Worm (Caenorhabditis elegans) whole organism, early embryonic: ENCODE results near the gene scl-24.
"Not testable (repeated sequence)": the region's sequence is repeated elsewhere in the genome, so short reads cannot be mapped to it uniquely, and the experiment has no call there.

Source experiments
- B0310.2 ChIP-seq: sonication (generic microtip); optimal IDR thresholded peaks from 2 replicates; lab custom pipeline; 2016; ENCODE audit warnings: mild to moderate bottlenecking, missing genetic modification characterization, missing compliant biosample characterization
- F13C5.2 ChIP-seq: sonication (generic microtip); optimal IDR thresholded peaks from 2 replicates; lab custom pipeline; 2017; ENCODE audit warnings: mild to moderate bottlenecking, missing genetic modification characterization, inconsistent platforms, missing compliant biosample characterization
- aly-1 ChIP-seq: sonication (generic microtip); optimal IDR thresholded peaks from 2 replicates; lab custom pipeline; 2016; ENCODE audit warnings: missing genetic modification characterization, missing compliant biosample characterization
- ama-1 ChIP-seq: fragments of 150-350 bp; optimal IDR thresholded peaks from 2 replicates; lab custom pipeline; 2014
- ceh-13 ChIP-seq: fragments of 200-800 bp; sonication (Bioruptor generic); optimal IDR thresholded peaks from 2 replicates; lab custom pipeline; 2018; ENCODE audit warnings: mild to moderate bottlenecking, missing genetic modification characterization, missing compliant biosample characterization
- ceh-36 ChIP-seq: sonication (generic microtip); optimal IDR thresholded peaks from 2 replicates; lab custom pipeline; 2016; ENCODE audit warnings: missing genetic modification characterization, inconsistent platforms, missing compliant biosample characterization
- ets-7 ChIP-seq: sonication (generic microtip); optimal IDR thresholded peaks from 2 replicates; lab custom pipeline; 2016; ENCODE audit warnings: missing genotype, missing genetic modification characterization, missing compliant biosample characterization
- flt-1 ChIP-seq: fragments of 200-800 bp; sonication (Bioruptor generic); IDR thresholded peaks from 2 replicates; pipeline ENCODE4 v1.3.6; 2022; ENCODE audit warnings: missing genetic modification characterization, missing compliant biosample characterization
- hmbx-1 ChIP-seq: sonication (generic microtip); optimal IDR thresholded peaks from 2 replicates; lab custom pipeline; 2016; ENCODE audit warnings: mild to moderate bottlenecking, missing genetic modification characterization, missing compliant biosample characterization
- hmg-4 ChIP-seq: fragments of 200-800 bp; sonication (Bioruptor generic); optimal IDR thresholded peaks from 2 replicates; lab custom pipeline; 2018; ENCODE audit warnings: mild to moderate bottlenecking, missing genetic modification characterization, missing compliant biosample characterization
- hnd-1 ChIP-seq: sonication (generic microtip); optimal IDR thresholded peaks from 2 replicates; lab custom pipeline; 2016; ENCODE audit warnings: missing genetic modification characterization, missing compliant biosample characterization
- pes-1 ChIP-seq: fragments of 200-800 bp; sonication (Bioruptor generic); IDR thresholded peaks from 2 replicates; pipeline ENCODE4 v1.3.6; 2022; ENCODE audit warnings: missing genetic modification reagents, missing genetic modification characterization, missing compliant biosample characterization
- scrt-1 ChIP-seq: fragments of 200-800 bp; sonication (Bioruptor generic); IDR thresholded peaks from 2 replicates; pipeline ENCODE4 v1.3.6; 2022; ENCODE audit warnings: missing genetic modification characterization, missing compliant biosample characterization
- sea-1 ChIP-seq: fragments of 200-800 bp; sonication (Bioruptor generic); conservative IDR thresholded peaks from 2 replicates; pipeline ENCODE4 v1.3.6; 2022; ENCODE audit warnings: missing genetic modification characterization, missing compliant biosample characterization
- tbx-11 ChIP-seq: fragments of 200-800 bp; sonication (Bioruptor generic); IDR thresholded peaks from 2 replicates; pipeline ENCODE4 v1.3.6; 2022; ENCODE audit warnings: missing genetic modification characterization, missing compliant biosample characterization
- tbx-37 ChIP-seq: fragments of 200-800 bp; sonication (Bioruptor generic); conservative IDR thresholded peaks from 2 replicates; pipeline ENCODE4 v1.3.6; 2022; ENCODE audit warnings: missing genetic modification reagents, missing genetic modification characterization, missing compliant biosample characterization
- tra-4 ChIP-seq: sonication (generic microtip); optimal IDR thresholded peaks from 2 replicates; lab custom pipeline; 2017; ENCODE audit warnings: missing genetic modification characterization, missing compliant biosample characterization

The scl-24 gene

DNA sequence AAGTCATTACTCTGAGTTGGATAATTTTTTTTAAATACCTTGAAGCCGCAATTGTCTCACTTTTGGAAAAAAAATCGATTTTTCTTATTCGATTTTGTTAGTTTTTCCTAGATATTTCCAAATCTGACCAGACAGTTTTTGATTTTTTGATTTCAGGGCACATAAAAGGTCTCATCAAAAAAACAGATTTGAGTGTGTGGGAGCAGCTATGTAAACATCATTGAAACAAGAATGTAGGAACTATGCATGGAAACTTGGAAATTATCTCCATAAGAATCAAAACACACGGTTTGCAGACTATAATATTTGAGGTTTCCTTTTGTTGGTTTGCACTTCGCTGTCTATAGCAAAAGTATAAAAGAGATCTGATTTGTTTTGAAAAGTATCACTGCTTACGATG, at the start of gene scl-24:
Gene scl-24, plus strand, starts transcription at position 301 of the 400 bp plus-strand sequence.
- TF ChIP-seq tbx-37 (GFP tag; lab: Robert Waterston, UW) (no peak), pes-1 (no peak), tra-4 (tag; lab: Kevin White, UChicago) (no peak), F13C5.2 (no peak), B0310.2 (tag; lab: Kevin White, UChicago) (no peak), flt-1 (no peak), ceh-36 (tag; lab: Kevin White, UChicago) (no peak), hmbx-1 (tag; lab: Kevin White, UChicago) (no peak), hmg-4 (GFP tag; lab: Kevin White, UChicago) (no peak), ama-1 (lab: Kevin White, UChicago) (no peak), ceh-13 (GFP tag; lab: Kevin White, UChicago) (no peak), scrt-1 (no peak), aly-1 (no peak), ets-7 (no peak), tbx-11 (GFP tag; lab: Robert Waterston, UW) (no peak), hnd-1 (no peak), sea-1 (GFP tag; lab: Robert Waterston, UW) (no peak)

DNA sequence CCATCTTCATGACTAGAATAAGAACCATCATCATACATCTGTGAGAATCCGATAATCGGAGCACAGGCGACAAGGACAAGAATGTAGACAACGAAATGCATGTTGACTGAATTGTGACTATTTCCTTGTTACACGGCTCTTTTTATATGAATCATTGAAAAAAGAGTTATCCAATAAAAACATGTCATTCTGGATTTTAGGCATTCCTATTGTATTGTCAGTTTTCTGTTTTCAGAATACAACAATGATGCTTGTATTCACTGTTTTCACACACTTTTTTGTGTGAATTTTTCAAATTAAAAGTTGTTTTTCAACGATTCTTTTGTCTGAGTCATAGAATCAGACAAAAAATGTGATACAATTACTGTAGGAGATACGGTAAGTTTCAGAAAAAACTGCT, 49.6 kb upstream of the scl-24 start, which contains the start of gene F20E11.18:
Gene F20E11.18, minus strand, starts transcription at position 101 of the 400 bp plus-strand sequence.
- TF ChIP-seq pes-1 (no peak), ets-7 (no peak), hnd-1 (no peak), hmbx-1 (tag; lab: Kevin White, UChicago) (no peak), F13C5.2 (no peak), ceh-13 (GFP tag; lab: Kevin White, UChicago) (no peak), scrt-1 (no peak), hmg-4 (GFP tag; lab: Kevin White, UChicago) (no peak)

DNA sequence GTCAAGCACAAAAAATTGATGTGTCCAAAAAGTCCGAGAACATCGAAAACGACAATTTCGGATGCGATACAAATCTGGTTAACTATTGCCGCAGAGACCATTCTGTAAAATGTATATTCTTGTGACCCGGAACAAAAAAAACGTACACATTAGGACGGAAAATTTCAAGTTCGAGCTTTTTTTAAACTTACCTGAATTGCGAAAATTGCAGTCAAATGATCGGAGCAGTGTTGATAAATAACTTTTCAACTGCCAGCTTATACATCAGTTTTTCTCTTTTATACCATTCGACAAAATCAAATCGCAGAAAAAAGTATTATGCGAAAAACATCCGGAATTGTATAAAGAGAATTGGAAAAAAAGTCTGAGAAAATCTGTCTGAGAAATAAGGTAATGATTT, 47.8 kb upstream of the scl-24 start, which contains the start of gene srsx-2:
Gene srsx-2, minus strand, starts transcription at position 101 of the 400 bp plus-strand sequence.
- TF ChIP-seq sea-1 (GFP tag; lab: Robert Waterston, UW), result no peak
- no peak for TF ChIP-seq tra-4 (tag; lab: Kevin White, UChicago)
- no peak for TF ChIP-seq hmg-4 (GFP tag; lab: Kevin White, UChicago)
- TF ChIP-seq ceh-13 (GFP tag; lab: Kevin White, UChicago), result no peak

DNA sequence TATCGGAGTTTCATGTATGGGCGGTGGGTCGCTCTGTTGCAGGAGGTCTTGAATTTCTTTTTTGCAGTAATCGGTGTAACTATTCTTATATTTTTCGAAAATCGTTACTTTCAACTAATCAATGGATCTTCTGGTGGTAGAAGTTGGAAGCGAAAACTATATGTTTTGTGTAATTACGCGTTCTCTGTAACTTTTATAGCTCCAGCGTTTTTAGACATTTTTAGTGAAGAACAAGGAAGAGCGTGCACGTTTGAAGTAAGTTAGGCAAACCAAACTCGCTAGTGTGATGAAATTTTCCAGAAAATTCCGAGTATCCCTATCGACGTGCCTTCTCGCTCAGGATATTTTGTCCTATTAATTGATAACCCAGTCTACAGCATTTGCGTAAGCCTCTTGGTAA, 46.7 kb upstream of the scl-24 start, which contains the start of gene srh-154:
Gene srh-154, plus strand, starts transcription at position 301 of the 400 bp plus-strand sequence.
- TF ChIP-seq pes-1, result no peak
- TF ChIP-seq flt-1, result no peak
- TF ChIP-seq tbx-37 (GFP tag; lab: Robert Waterston, UW), result no peak
- no peak for TF ChIP-seq ama-1 (lab: Kevin White, UChicago)

DNA sequence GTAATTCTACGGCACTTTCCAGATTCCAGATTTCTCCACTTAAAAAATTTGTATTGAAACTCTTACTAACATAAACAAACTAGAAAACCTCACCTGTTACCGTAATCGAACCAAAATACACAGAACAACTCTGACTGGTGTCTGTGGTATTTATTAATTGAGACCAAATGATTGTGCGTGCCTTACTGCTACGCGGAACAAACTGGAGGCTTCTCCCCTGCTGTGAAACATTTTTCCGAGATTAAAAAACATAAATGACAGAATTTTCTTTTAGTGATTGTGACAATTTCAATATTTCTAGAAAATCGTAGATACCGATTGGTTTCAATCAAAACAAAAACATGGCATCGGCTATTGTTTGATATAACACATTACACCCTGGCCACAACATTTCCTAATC, 36.3 kb upstream of the scl-24 start:
- TF ChIP-seq ceh-13 (GFP tag; lab: Kevin White, UChicago) (no peak), tbx-37 (GFP tag; lab: Robert Waterston, UW) (no peak)

DNA sequence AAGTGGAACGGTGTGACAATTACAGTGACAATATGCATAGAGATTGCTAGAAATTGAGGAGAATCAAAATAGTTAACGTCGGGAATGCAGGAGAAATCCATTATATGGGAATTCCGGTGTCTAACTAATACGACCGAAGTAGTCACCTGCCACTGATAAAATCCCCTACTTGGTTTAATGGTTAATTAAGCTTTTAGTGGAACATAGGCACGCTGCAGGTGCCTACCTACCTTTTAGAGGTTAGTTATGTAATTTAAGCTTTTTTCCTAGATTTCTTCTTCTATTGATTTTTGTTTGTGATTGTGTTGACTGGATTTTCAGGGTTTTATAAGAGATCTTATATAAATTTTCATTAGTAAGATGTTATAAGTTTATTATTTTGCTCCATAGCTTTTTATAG, 29.9 kb upstream of the scl-24 start, which contains the start of gene srh-203:
Gene srh-203, minus strand, starts transcription at position 101 of the 400 bp plus-strand sequence.
- TF ChIP-seq pes-1; B0310.2 (tag; lab: Kevin White, UChicago); hmbx-1 (tag; lab: Kevin White, UChicago): not testable (repeated sequence)

DNA sequence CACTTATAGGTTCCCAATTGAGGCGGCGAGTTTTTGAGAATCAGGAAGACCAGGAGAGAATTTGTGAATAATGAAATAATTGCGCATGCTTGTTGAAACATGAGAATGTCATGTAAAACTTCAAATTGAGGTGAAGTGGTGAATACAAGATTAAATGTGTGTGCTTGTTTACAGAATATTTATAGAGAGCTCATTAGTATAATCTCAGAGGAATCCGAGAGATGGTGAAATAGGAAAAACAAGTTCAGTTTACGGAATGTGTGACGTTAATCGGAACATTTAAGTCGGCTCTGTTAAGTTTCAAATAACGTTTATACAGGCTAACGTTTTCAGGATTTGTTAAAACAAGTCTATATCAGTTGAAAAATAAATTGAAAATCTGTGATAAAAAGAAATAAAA, 28.1 kb upstream of the scl-24 start, which contains the start of gene str-200:
Gene str-200, minus strand, starts transcription at position 101 of the 400 bp plus-strand sequence.
- TF ChIP-seq hmbx-1 (tag; lab: Kevin White, UChicago), result no peak
- no peak for TF ChIP-seq tra-4 (tag; lab: Kevin White, UChicago)
- no peak for TF ChIP-seq hmg-4 (GFP tag; lab: Kevin White, UChicago)
- no peak for TF ChIP-seq flt-1
- no peak for TF ChIP-seq ama-1 (lab: Kevin White, UChicago)
- TF ChIP-seq hnd-1, result no peak
- TF ChIP-seq B0310.2 (tag; lab: Kevin White, UChicago), result no peak

DNA sequence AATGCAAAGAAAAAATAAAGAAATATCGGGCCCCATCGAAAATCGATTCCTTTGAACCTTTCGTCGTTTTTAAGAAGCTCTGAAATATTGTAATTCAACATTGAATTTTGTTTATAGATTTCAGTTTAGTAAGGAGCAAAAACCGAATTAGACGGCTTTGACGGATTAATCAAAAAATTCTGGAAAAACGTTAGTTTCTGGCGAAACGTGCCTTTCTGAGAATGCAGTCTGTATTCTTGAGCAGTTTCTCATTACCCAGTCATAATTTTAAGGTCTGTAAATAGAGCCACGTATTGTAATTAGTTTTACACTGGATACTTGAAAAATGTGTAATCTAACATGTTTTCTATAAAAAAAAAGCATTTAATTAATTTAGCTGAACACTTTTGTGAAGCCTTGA, 26.1 kb upstream of the scl-24 start, which contains the start of gene srz-48:
Gene srz-48, minus strand, starts transcription at position 101 of the 400 bp plus-strand sequence.
- TF ChIP-seq ceh-36 (tag; lab: Kevin White, UChicago) (no peak), pes-1 (no peak), hmbx-1 (tag; lab: Kevin White, UChicago) (no peak), ama-1 (lab: Kevin White, UChicago) (no peak), sea-1 (GFP tag; lab: Robert Waterston, UW) (no peak), ceh-13 (GFP tag; lab: Kevin White, UChicago) (no peak), tra-4 (tag; lab: Kevin White, UChicago) (no peak), tbx-11 (GFP tag; lab: Robert Waterston, UW) (no peak), flt-1 (no peak)

DNA sequence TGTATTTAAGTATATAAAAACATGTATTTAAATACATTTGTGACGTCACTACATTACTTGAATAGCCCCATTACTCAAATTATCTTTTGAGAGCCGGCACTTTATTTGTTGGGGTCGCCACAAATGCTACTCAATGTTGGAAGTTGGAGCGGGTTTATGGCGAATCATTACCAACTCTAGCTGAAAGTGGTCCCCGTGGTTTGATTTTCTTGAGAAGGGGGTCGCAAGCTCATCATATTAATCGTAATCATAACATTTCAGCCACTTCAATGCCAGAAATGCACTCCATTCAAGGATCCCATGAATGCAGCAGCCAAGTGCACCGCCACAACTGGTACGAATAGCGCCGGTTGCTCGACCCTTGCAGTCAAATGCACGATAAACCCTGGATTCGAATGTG, 21.9 kb upstream of the scl-24 start, which contains the start of gene F20E11.7:
Gene F20E11.7, plus strand, starts transcription at position 301 of the 400 bp plus-strand sequence.
- TF ChIP-seq tbx-11 (GFP tag; lab: Robert Waterston, UW); hmbx-1 (tag; lab: Kevin White, UChicago); tbx-37 (GFP tag; lab: Robert Waterston, UW): not testable (repeated sequence)
